Worm (Caenorhabditis elegans): ENCODE measurements around the gene rhgf-2.

rhgf-2 gene

DNA sequence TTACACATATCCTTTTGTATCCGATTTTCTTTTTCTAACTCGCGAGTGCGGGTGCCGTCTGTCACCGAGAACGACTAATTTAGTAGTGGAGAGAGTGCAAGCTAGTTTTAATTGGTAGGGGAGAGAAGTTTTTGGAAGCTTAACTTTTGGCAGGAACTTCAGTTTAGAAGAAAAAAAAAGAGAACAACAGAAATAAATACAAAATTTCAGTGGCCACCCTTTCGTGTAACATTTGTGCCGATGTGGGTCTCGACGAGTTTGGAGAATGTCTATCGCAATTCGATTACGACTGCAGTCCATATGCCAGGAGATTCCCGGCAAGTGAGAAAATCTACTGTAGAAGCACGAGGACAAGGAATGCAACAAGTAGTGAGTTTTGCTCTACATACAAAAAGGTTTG, 32.4 kb upstream of the rhgf-2 start:
- TF ChIP-seq dmd-6 (GFP tag; IDR thresholded peaks at IDR 0.05), result no peak
- TF ChIP-seq aha-1 (tag), result peak; percentile 92
- no peak for TF ChIP-seq aly-2 (tag; optimal IDR thresholded peaks at IDR 0.05)

DNA sequence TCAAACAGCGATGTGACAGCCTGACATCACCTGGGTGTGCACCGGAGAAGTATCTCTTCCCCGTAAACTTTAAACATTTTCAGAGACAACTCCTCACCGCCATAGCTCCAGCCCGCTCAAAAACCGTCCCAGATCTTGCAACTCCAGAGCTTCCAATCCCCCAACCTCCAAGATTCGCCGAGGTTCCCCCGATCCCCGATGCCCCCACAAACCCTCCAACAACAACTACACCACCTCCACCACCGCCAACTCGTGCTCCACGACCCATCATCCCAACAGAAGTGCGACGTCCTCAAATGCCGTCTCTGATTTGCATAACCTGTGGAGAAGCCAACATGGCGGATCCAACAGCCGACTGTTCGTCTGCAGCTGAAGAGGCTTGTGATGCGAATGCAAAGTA, 29.5 kb upstream of the rhgf-2 start:
- TF ChIP-seq mdl-1 (tag; optimal IDR thresholded peaks at IDR 0.05), result no peak
- TF ChIP-seq aha-1 (tag), result no peak
- peak; percentile 68 for TF ChIP-seq set-16 (GFP tag; IDR thresholded peaks at IDR 0.05)

DNA sequence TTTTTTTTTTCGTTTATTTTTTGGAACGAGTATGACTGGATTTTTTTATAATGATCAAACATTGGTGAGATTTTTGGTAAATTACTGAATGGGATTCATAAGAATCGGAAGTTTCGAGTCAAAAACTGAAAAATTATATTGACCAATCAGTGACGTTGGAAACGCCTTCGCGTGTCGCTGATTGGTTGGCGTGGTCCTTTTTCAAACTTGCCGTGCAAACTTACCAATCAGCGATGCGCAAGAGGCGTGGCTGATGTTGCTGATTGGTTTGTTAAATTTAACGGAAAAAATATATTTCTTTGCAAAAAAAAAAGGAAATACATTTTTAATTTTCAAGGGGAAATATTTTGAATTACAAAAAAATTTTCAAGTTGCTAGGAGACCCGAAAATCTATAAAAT, 25.9 kb upstream of the rhgf-2 start:
- TF ChIP-seq duxl-1 (tag; optimal IDR thresholded peaks at IDR 0.05; ENCODE audit: poor library complexity) (no peak), skn-1 (tag; optimal IDR thresholded peaks at IDR 0.05) (no peak), nhr-76 (tag; optimal IDR thresholded peaks at IDR 0.05) (no peak), dmd-8 (GFP tag; IDR thresholded peaks at IDR 0.05) (no peak), zfp-3 (GFP tag; conservative IDR thresholded peaks at IDR 0.05) (no peak), ama-1 (optimal IDR thresholded peaks at IDR 0.05) (no peak), R02D3.7 (tag; optimal IDR thresholded peaks at IDR 0.05) (no peak), unc-130 (GFP tag; optimal IDR thresholded peaks at IDR 0.05) (no peak), zip-11 (GFP tag; IDR thresholded peaks at IDR 0.05) (no peak), ceh-62 (tag; optimal IDR thresholded peaks at IDR 0.05) (no peak), nhr-42 (GFP tag; IDR thresholded peaks at IDR 0.05) (no peak), nhr-10 (tag; optimal IDR thresholded peaks at IDR 0.05) (no peak)

DNA sequence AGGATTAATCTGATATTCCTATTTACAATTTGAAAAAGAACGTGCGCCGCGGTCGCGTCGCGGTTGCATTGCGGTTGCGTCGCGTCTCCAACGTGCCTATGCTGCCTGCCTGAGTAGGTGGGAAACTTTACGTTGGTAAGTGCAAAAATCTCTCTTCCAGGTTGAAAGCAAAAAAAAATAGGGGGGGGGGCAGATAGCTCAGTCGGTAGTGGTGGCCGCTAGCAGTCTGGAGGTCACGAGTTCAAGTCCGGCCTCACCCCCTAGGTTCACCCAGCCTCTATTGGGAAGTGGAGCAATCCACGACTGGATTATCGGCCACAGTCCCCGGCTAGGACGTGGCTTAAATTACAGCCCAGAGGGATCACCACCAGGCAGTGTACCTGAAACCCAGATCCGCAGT, 22.5 kb upstream of the rhgf-2 start:
- TF ChIP-seq set-16 (GFP tag; IDR thresholded peaks at IDR 0.05), result peak; percentile 67

DNA sequence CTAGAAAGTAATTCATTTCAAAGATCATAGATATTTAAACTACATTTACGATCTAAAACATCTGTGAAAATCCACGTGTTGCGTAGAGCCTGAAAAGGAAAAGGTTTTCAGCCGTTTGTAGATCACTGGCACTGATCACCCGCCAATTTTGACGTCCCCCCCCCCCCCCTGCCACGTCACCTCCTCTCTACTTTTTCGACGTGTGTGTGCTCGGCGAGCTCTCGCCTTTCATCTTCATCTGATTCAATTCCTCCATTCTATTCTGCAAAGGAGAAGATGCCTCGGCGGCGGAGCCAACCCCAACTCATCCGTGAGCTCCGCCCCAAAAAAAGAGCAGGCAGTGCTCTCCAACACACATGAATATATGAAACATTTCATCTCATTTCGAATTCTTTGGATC, 19.4 kb upstream of the rhgf-2 start:
- peak; percentile 43 for TF ChIP-seq aha-1 (tag)
- TF ChIP-seq spr-1 (tag; optimal IDR thresholded peaks at IDR 0.05), result no peak
- TF ChIP-seq Y5F2A.4 (GFP tag; optimal IDR thresholded peaks at IDR 0.05), result no peak
- no peak for TF ChIP-seq lin-1 (GFP tag; IDR thresholded peaks at IDR 0.05)
- peak; percentile 65 for TF ChIP-seq set-16 (GFP tag; IDR thresholded peaks at IDR 0.05)
- no peak for TF ChIP-seq gei-8 (GFP tag; optimal IDR thresholded peaks at IDR 0.05)
- no peak for TF ChIP-seq cey-2 (tag; optimal IDR thresholded peaks at IDR 0.05; ENCODE audit: borderline replicate concordance, insufficient read depth)
- no peak for TF ChIP-seq ztf-11 (tag; optimal IDR thresholded peaks at IDR 0.05)
- no peak for TF ChIP-seq lin-38 (GFP tag; IDR thresholded peaks at IDR 0.05)
- TF ChIP-seq php-3 (GFP tag; IDR thresholded peaks at IDR 0.05), result no peak
- TF ChIP-seq nhr-237 (tag; optimal IDR thresholded peaks at IDR 0.05), result no peak

DNA sequence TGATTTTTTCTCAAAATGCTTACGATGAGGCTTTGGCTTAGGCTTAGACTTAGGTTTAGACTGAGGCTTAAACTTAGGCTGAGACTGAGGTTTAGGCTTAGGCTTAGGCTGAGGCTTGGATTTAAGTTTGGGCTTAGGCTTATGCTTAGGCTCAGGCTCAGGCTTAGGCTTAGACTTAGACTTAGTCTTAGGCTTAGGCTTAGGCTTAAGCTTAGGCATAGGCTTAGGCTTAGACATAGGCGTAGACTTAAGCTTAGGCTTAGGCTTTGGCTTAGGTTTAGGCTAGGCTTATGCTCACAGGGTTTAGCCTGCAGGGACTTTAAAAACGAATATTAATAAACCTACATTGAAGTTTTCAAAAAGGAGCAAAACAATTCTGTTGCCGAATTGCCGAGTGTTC, 18.7 kb upstream of the rhgf-2 start:
- peak; percentile 57 for TF ChIP-seq aha-1 (tag)
- no peak for TF ChIP-seq hif-1 (tag; optimal IDR thresholded peaks at IDR 0.05)

DNA sequence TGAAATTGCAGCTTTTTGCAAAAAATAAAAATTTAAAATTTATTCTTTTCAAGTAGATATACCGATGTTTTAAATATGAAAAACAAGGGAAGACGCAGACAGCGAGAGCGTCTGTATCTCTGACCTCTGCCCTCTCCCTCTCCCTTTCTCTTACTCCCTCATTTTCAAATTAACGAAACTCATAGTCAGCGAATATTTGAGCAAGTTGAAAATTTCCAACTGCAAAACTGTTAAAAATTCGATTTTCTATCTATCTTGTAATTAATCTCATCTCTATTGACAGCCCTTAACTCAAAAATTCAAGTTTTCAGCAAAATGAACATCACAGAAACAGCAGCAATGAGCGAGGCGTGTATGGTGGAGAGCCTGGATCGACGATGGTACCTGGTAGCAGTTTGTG, 17.8 kb upstream of the rhgf-2 start, which contains the start of gene R11F4.2:
TSS of gene R11F4.2 (plus strand) at position 301 of the 400 bp plus-strand sequence.
- TF ChIP-seq ztf-11 (tag; optimal IDR thresholded peaks at IDR 0.05) (no peak), nhr-76 (tag; optimal IDR thresholded peaks at IDR 0.05) (no peak), zfp-3 (GFP tag; conservative IDR thresholded peaks at IDR 0.05) (no peak), madf-5 (GFP tag; IDR thresholded peaks at IDR 0.05) (no peak), spr-3 (GFP tag; optimal IDR thresholded peaks at IDR 0.05) (no peak), hif-1 (tag; optimal IDR thresholded peaks at IDR 0.05) (no peak), hlh-11 (tag; optimal IDR thresholded peaks at IDR 0.05) (no peak), D1046.2 (GFP tag; IDR thresholded peaks at IDR 0.05) (no peak), ama-1 (optimal IDR thresholded peaks at IDR 0.05) (no peak), nhr-11 (tag; optimal IDR thresholded peaks at IDR 0.05) (no peak), aly-2 (tag; optimal IDR thresholded peaks at IDR 0.05) (no peak)
